Fruit fly (Drosophila melanogaster) whole organism, pupa: ENCODE data around the gene LysD.

Experiments
- CG12605 ChIP-seq: fragments of 200-800 bp; sonication (Bioruptor generic); IDR thresholded peaks from 2 replicates; pipeline ENCODE4 v1.3.6; 2022; ENCODE audit warnings: missing biosample characterization, missing genetic modification characterization
- CG13204 ChIP-seq: fragments of 200-800 bp; sonication (Bioruptor generic); optimal IDR thresholded peaks from 2 replicates; lab custom pipeline; 2018; ENCODE audit warnings: missing biosample characterization, mild to moderate bottlenecking, missing genetic modification characterization, moderate library complexity
- CG4496 ChIP-seq: fragments of 200-800 bp; sonication (Bioruptor generic); IDR thresholded peaks from 3 replicates; pipeline ENCODE4 v1.3.6; 2022; ENCODE audit warnings: missing biosample characterization, missing genetic modification characterization
- CG8301 ChIP-seq: fragments of 200-800 bp; sonication (Bioruptor generic); optimal IDR thresholded peaks from 2 replicates; lab custom pipeline; 2018; ENCODE audit warnings: missing biosample characterization, mild to moderate bottlenecking, missing genetic modification characterization
- CG9948 ChIP-seq: fragments of 200-800 bp; sonication (Bioruptor generic); optimal IDR thresholded peaks from 2 replicates; lab custom pipeline; 2018; ENCODE audit warnings: missing biosample characterization, mild to moderate bottlenecking, missing genetic modification characterization, moderate library complexity
- D1 ChIP-seq: fragments of 200-800 bp; sonication (Bioruptor generic); optimal IDR thresholded peaks from 2 replicates; lab custom pipeline; 2018; ENCODE audit warnings: missing biosample characterization, mild to moderate bottlenecking, missing genetic modification characterization, moderate library complexity
- EcR ChIP-seq: fragments of 200-800 bp; sonication (Bioruptor generic); optimal IDR thresholded peaks from 3 replicates; lab custom pipeline; 2019; ENCODE audit warnings: missing biosample characterization, missing genetic modification characterization, mild to moderate bottlenecking, moderate library complexity, missing genetic modification reagents
- Pif1A ChIP-seq: fragments of 200-800 bp; sonication (Bioruptor generic); optimal IDR thresholded peaks from 3 replicates; lab custom pipeline; 2016; ENCODE audit warnings: missing biosample characterization, missing genetic modification characterization
- Pif1B ChIP-seq: fragments of 200-800 bp; sonication (Bioruptor generic); optimal IDR thresholded peaks from 3 replicates; lab custom pipeline; 2016; ENCODE audit warnings: missing biosample characterization, missing genetic modification characterization
- fd96Ca ChIP-seq: fragments of 200-800 bp; sonication (Bioruptor generic); IDR thresholded peaks from 3 replicates; pipeline ENCODE4 v1.3.6; 2022; ENCODE audit warnings: missing biosample characterization, missing genetic modification characterization
- gl ChIP-seq: fragments of 200-800 bp; sonication (Bioruptor generic); optimal IDR thresholded peaks from 2 replicates; lab custom pipeline; 2018; ENCODE audit warnings: missing biosample characterization, mild to moderate bottlenecking, missing genetic modification characterization
- rn ChIP-seq: fragments of 200-800 bp; sonication (Bioruptor generic); IDR thresholded peaks from 2 replicates; pipeline ENCODE4 v1.3.6; 2022; ENCODE audit warnings: missing biosample characterization, missing genetic modification characterization

DNA sequence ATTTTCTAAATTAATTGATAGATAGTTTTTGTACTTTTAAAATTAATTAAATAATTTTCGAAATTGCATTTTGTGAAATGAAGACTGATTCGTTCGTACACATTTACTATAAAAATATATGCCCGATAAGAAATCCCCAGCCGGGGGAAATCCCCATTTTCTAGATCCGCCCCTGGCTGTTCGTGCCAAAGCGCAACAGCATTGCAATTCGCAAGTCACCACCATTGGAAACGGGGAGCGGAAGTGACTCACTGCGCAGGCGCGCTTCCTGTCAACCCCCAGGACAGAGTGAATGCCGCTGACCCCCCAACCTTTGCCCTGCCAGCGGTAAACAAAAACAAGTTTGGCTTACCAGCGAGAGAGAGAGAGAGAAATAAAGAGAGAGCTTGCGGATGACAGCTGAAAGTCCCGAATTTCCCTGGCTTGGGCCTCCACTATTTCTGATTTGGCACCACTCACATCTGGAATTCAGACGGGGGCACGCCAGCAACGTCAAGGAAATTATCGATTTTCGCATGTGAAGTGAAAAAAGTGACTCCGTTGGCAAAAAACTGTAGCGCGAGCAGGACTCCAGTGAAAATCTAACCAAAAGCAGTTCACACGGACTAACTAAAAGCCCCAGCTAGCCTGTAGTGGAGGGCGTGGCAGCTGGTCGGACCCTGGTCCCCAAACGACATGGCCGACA is 15.0 kb downstream of the LysD start, which contains the start of gene Aplip1:
- TF ChIP-seq EcR (GFP tag; lab: Kevin White, UChicago) (no peak), CG8301 (tag; lab: Kevin White, UChicago) (no peak), gl (no peak), Pif1B (no peak), D1 (tag; lab: Kevin White, UChicago) (no peak), CG4496 (GFP tag; lab: Robert Waterston, UW) (peak; percentile 39; the same call in 1 of the 3 replicates), Pif1A (GFP tag; lab: Kevin White, UChicago) (no peak), rn (GFP tag; lab: Robert Waterston, UW) (no peak), CG13204 (GFP tag; lab: Kevin White, UChicago) (no peak), CG12605 (GFP tag; lab: Robert Waterston, UW) (peak; percentile 31; the same call in 1 of the 2 replicates), fd96Ca (GFP tag; lab: Robert Waterston, UW) (0 out of 3 replicates have a peak, but pooled peaks have one; percentile 10), CG9948 (no peak)
